Fruit fly (Drosophila melanogaster): ENCODE measurements around the gene CG43102.

The CG43102 gene

DNA sequence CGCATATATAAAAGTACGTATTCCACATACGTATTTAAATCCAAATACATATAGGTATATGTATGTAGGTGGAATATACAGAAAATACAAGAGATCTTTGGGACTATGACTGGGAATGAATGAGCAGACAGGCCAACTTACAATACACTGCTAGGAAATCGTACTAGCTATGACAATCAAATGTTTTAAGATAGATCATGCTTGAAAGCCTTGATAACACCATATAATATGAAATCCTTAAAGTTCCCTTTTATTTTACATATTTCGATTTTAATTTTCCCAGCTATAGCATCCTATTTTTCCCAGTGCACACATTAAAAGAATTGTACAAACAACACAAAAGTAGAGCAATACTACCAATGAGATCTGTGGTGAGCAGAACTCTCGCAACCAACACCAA is 12.9 kb downstream of the CG43102 start (continued):
- peak; percentile 35 for TF ChIP-seq odd (GFP tag; optimal IDR thresholded peaks at IDR 0.05)
- TF ChIP-seq pfk (GFP tag; optimal IDR thresholded peaks at IDR 0.05): no peak
- TF ChIP-seq HLH4C (GFP tag; IDR thresholded peaks at IDR 0.05; ENCODE audit: partially characterized antibody): no peak
- no peak for TF ChIP-seq zen (tag; optimal IDR thresholded peaks at IDR 0.05)
- TF ChIP-seq Rx (GFP tag; IDR thresholded peaks at IDR 0.05): peak; percentile 77
- peak; percentile 48; the same call in 1 of the 2 replicates for TF ChIP-seq toy (GFP tag; IDR thresholded peaks at IDR 0.05)
- TF ChIP-seq Side (GFP tag; optimal IDR thresholded peaks at IDR 0.05): peak; percentile 71
- peak; percentile 90 for TF ChIP-seq gem (tag; optimal IDR thresholded peaks at IDR 0.05)
- TF ChIP-seq so (GFP tag; IDR thresholded peaks at IDR 0.05): peak; percentile 80
- TF ChIP-seq cad (GFP tag; optimal IDR thresholded peaks at IDR 0.05): no peak
- TF ChIP-seq CG6689 (GFP tag; IDR thresholded peaks at IDR 0.05): peak; percentile 86
- peak; percentile 23 for TF ChIP-seq CG9437 (GFP tag; optimal IDR thresholded peaks at IDR 0.05)
- no peak for TF ChIP-seq CG4282 (GFP tag; optimal IDR thresholded peaks at IDR 0.05)
- peak; percentile 85 for TF ChIP-seq CG10543 (GFP tag; optimal IDR thresholded peaks at IDR 0.05)
- 0 out of 2 replicates have a peak, but pooled peaks have one; percentile 23 for TF ChIP-seq sim (GFP tag; IDR thresholded peaks at IDR 0.05)
- peak; percentile 66 for TF ChIP-seq Dad (GFP tag; optimal IDR thresholded peaks at IDR 0.05)
- no peak for TF ChIP-seq crol (GFP tag; IDR thresholded peaks at IDR 0.05)
- peak; percentile 83 for TF ChIP-seq Sox102F (GFP tag; optimal IDR thresholded peaks at IDR 0.05)
- peak; percentile 89 for TF ChIP-seq CG14441 (GFP tag; IDR thresholded peaks at IDR 0.05)
- peak; percentile 35 for TF ChIP-seq Max (GFP tag; optimal IDR thresholded peaks at IDR 0.05)
- TF ChIP-seq CG9932 (GFP tag; IDR thresholded peaks at IDR 0.05): peak; percentile 89
- peak; percentile 8 for TF ChIP-seq CG18011 (GFP tag; optimal IDR thresholded peaks at IDR 0.05)
- TF ChIP-seq row (GFP tag; IDR thresholded peaks at IDR 0.05): peak; percentile 88
- peak; percentile 9 for TF ChIP-seq dm (GFP tag; optimal IDR thresholded peaks at IDR 0.05)
- TF ChIP-seq ham (GFP tag; IDR thresholded peaks at IDR 0.05): peak; percentile 70; the same call in 1 of the 2 replicates
- TF ChIP-seq CHES-1-like (GFP tag; optimal IDR thresholded peaks at IDR 0.05): peak; percentile 63
- peak; percentile 81 for TF ChIP-seq CG17359 (tag; optimal IDR thresholded peaks at IDR 0.05)
- TF ChIP-seq HLH3B (GFP tag; IDR thresholded peaks at IDR 0.05): peak; percentile 87
- no peak for TF ChIP-seq gfzf (GFP tag; optimal IDR thresholded peaks at IDR 0.05)
- TF ChIP-seq Sin3A (optimal IDR thresholded peaks at IDR 0.05): no peak
- TF ChIP-seq Chrac-16 (GFP tag; optimal IDR thresholded peaks at IDR 0.05): peak; percentile 49
- TF ChIP-seq psq (GFP tag; optimal IDR thresholded peaks at IDR 0.05): peak; percentile 2
- no peak for TF ChIP-seq CG6791 (GFP tag; IDR thresholded peaks at IDR 0.05; ENCODE audit: partially characterized antibody)
- peak; percentile 76 for TF ChIP-seq CG16779 (GFP tag; IDR thresholded peaks at IDR 0.05)
- TF ChIP-seq Fer2 (tag; optimal IDR thresholded peaks at IDR 0.05): peak; percentile 87
- TF ChIP-seq Med (GFP tag): peak; percentile 98
- no peak for TF ChIP-seq Spps (tag; optimal IDR thresholded peaks at IDR 0.05)
- no peak for TF ChIP-seq CG3065 (GFP tag; optimal IDR thresholded peaks at IDR 0.05)
- peak; percentile 55 for TF ChIP-seq CG1602 (GFP tag; optimal IDR thresholded peaks at IDR 0.05)
- peak; percentile 65 for TF ChIP-seq sqz (GFP tag; optimal IDR thresholded peaks at IDR 0.05)
- TF ChIP-seq maf-S (GFP tag; optimal IDR thresholded peaks at IDR 0.05): peak; percentile 76
- peak; percentile 24 for TF ChIP-seq CG7987 (GFP tag; optimal IDR thresholded peaks at IDR 0.05)
- peak; percentile 93 for TF ChIP-seq CG2678 (tag; optimal IDR thresholded peaks at IDR 0.05)
- TF ChIP-seq CG17385 (GFP tag; optimal IDR thresholded peaks at IDR 0.05): peak; percentile 74
- peak; percentile 62 for TF ChIP-seq HHEX (GFP tag; optimal IDR thresholded peaks at IDR 0.05)
- peak; percentile 34 for TF ChIP-seq tup (GFP tag; optimal IDR thresholded peaks at IDR 0.05)
- peak; percentile 58; the same call in 1 of the 2 replicates for TF ChIP-seq ro (GFP tag; IDR thresholded peaks at IDR 0.05)
- TF ChIP-seq CG32532 (GFP tag; IDR thresholded peaks at IDR 0.05): peak; percentile 94
- peak; percentile 60 for TF ChIP-seq chn (GFP tag; optimal IDR thresholded peaks at IDR 0.05)
- peak; percentile 89 for TF ChIP-seq lmd (GFP tag; IDR thresholded peaks at IDR 0.05)
- peak; percentile 62 for TF ChIP-seq CG33213 (GFP tag; optimal IDR thresholded peaks at IDR 0.05)
- peak; percentile 36 for TF ChIP-seq CG15514 (GFP tag; optimal IDR thresholded peaks at IDR 0.05)

Measured in whole organism, embryonic.